Fruit fly (Drosophila melanogaster) whole organism, embryonic: Measurements from ENCODE around the gene CG10621.

Source experiments
- Antp ChIP-seq: fragments of 200-800 bp; sonication (Bioruptor generic); optimal IDR thresholded peaks from 3 replicates; lab custom pipeline; 2016; ENCODE audit warnings: missing biosample characterization, missing genetic modification characterization
- CG10431 ChIP-seq: fragments of 200-800 bp; sonication (Bioruptor generic); optimal IDR thresholded peaks from 3 replicates; lab custom pipeline; 2018; ENCODE audit warnings: missing biosample characterization, mild to moderate bottlenecking, missing genetic modification characterization
- CG11560 ChIP-seq: fragments of 200-800 bp; sonication (Bioruptor generic); IDR thresholded peaks from 3 replicates; pipeline ENCODE4 v1.3.6; 2022; ENCODE audit warnings: missing biosample characterization, missing genetic modification characterization
- CG11723 ChIP-seq: fragments of 200-800 bp; sonication (Bioruptor generic); optimal IDR thresholded peaks from 2 replicates; lab custom pipeline; 2017; ENCODE audit warnings: missing biosample characterization, mild to moderate bottlenecking, missing genetic modification characterization
- CG12155 ChIP-seq: fragments of 200-800 bp; sonication (Bioruptor generic); optimal IDR thresholded peaks from 3 replicates; lab custom pipeline; 2016; ENCODE audit warnings: missing biosample characterization, missing genetic modification characterization
- CG12219 ChIP-seq: fragments of 200-800 bp; sonication (Bioruptor generic); optimal IDR thresholded peaks from 3 replicates; lab custom pipeline; 2018; ENCODE audit warnings: missing biosample characterization, mild to moderate bottlenecking, missing genetic modification characterization
- CG12391 ChIP-seq: fragments of 200-800 bp; sonication (Bioruptor generic); optimal IDR thresholded peaks from 3 replicates; lab custom pipeline; 2018; ENCODE audit warnings: missing biosample characterization, mild to moderate bottlenecking, missing genetic modification characterization, moderate library complexity
- CG12659 ChIP-seq: fragments of 200-800 bp; sonication (Bioruptor generic); optimal IDR thresholded peaks from 3 replicates; lab custom pipeline; 2017; ENCODE audit warnings: mild to moderate bottlenecking, missing biosample characterization, missing genetic modification reagents, missing genetic modification characterization
- CG15073 ChIP-seq: fragments of 200-800 bp; sonication (Bioruptor generic); optimal IDR thresholded peaks from 2 replicates; lab custom pipeline; 2016; ENCODE audit warnings: missing biosample characterization, missing genetic modification characterization
- CG15696 ChIP-seq: fragments of 200-800 bp; sonication (Bioruptor generic); optimal IDR thresholded peaks from 2 replicates; lab custom pipeline; 2019; ENCODE audit warnings: missing biosample characterization, mild to moderate bottlenecking, missing genetic modification characterization, moderate library complexity
- CG1832 ChIP-seq: fragments of 200-800 bp; sonication (Bioruptor generic); optimal IDR thresholded peaks from 2 replicates; lab custom pipeline; 2017; ENCODE audit warnings: missing biosample characterization, mild to moderate bottlenecking, missing genetic modification characterization, inconsistent platforms
- CG18599 ChIP-seq: fragments of 200-800 bp; sonication (Bioruptor generic); optimal IDR thresholded peaks from 3 replicates; lab custom pipeline; 2017; ENCODE audit warnings: missing biosample characterization, missing genetic modification characterization, mild to moderate bottlenecking, moderate library complexity, missing genetic modification reagents
- CG30020 ChIP-seq: fragments of 200-800 bp; optimal IDR thresholded peaks from 2 replicates; lab custom pipeline; 2019; ENCODE audit warnings: missing biosample characterization, mild to moderate bottlenecking, missing genetic modification characterization, moderate library complexity
- CG31224 ChIP-seq: fragments of 200-800 bp; sonication (Bioruptor generic); IDR thresholded peaks from 2 replicates; pipeline ENCODE4 v1.3.6; 2022; ENCODE audit warnings: missing biosample characterization, missing genetic modification characterization
- CG33213 ChIP-seq: fragments of 200-800 bp; sonication (Bioruptor generic); optimal IDR thresholded peaks from 3 replicates; lab custom pipeline; 2016; ENCODE audit warnings: missing biosample characterization, missing genetic modification characterization
- CG33557 ChIP-seq: fragments of 200-800 bp; sonication (Bioruptor generic); optimal IDR thresholded peaks from 2 replicates; lab custom pipeline; 2019; ENCODE audit warnings: missing biosample characterization, mild to moderate bottlenecking, missing genetic modification characterization, moderate library complexity
- CG34422 ChIP-seq: fragments of 200-800 bp; sonication (Bioruptor generic); IDR thresholded peaks from 3 replicates; pipeline ENCODE4 v1.3.6; 2022; ENCODE audit warnings: missing biosample characterization, missing genetic modification characterization
- CG3838 ChIP-seq: fragments of 200-800 bp; sonication (Bioruptor generic); optimal IDR thresholded peaks from 3 replicates; lab custom pipeline; 2016; ENCODE audit warnings: missing biosample characterization, missing genetic modification characterization
- CG4707 ChIP-seq: fragments of 200-800 bp; sonication (Bioruptor generic); optimal IDR thresholded peaks from 2 replicates; lab custom pipeline; 2018; ENCODE audit warnings: missing biosample characterization, mild to moderate bottlenecking, missing genetic modification characterization, moderate library complexity
- CG5953 ChIP-seq: fragments of 200-800 bp; sonication (Bioruptor generic); IDR thresholded peaks from 2 replicates; pipeline ENCODE4 v1.3.6; 2022; ENCODE audit warnings: missing biosample characterization, missing genetic modification characterization
- CG6272 ChIP-seq: fragments of 200-800 bp; sonication (Bioruptor generic); IDR thresholded peaks from 2 replicates; pipeline ENCODE4 v1.3.6; 2022; ENCODE audit warnings: missing biosample characterization, missing genetic modification characterization
- CG6683 ChIP-seq: fragments of 200-800 bp; sonication (Bioruptor generic); optimal IDR thresholded peaks from 2 replicates; lab custom pipeline; 2017; ENCODE audit warnings: missing biosample characterization, mild to moderate bottlenecking, missing genetic modification characterization, missing genetic modification reagents
- CG6791 ChIP-seq: fragments of 200-800 bp; sonication (Bioruptor generic); IDR thresholded peaks from 3 replicates; pipeline ENCODE4 v1.3.6; 2022; ENCODE audit warnings: missing biosample characterization, missing genetic modification characterization; ENCODE audit not compliant: partially characterized antibody
- CG6854 ChIP-seq: fragments of 200-800 bp; sonication (Bioruptor generic); optimal IDR thresholded peaks from 3 replicates; lab custom pipeline; 2017; ENCODE audit warnings: missing biosample characterization, mild to moderate bottlenecking, missing genetic modification characterization
- CG8478 ChIP-seq: fragments of >200 bp; optimal IDR thresholded peaks from 2 replicates; lab custom pipeline; 2018
- CG9876 ChIP-seq: fragments of 200-800 bp; sonication (Bioruptor generic); optimal IDR thresholded peaks from 2 replicates; lab custom pipeline; 2016; ENCODE audit warnings: missing biosample characterization, missing genetic modification characterization
- CkIIα-i1 ChIP-seq: fragments of 200-800 bp; sonication (Bioruptor generic); IDR thresholded peaks from 2 replicates; pipeline ENCODE4 v1.3.6; 2022; ENCODE audit warnings: missing biosample characterization, missing genetic modification characterization
- Dref ChIP-seq: fragments of 200-800 bp; sonication (Bioruptor generic); IDR thresholded peaks from 2 replicates; pipeline ENCODE4 v1.3.6; 2022; ENCODE audit warnings: missing biosample characterization, missing genetic modification characterization
- GATAe ChIP-seq: fragments of 200-800 bp; sonication (Bioruptor generic); conservative IDR thresholded peaks from 2 replicates; pipeline ENCODE4 v1.3.6; 2022; ENCODE audit warnings: missing biosample characterization, missing genetic modification characterization
- HLH54F ChIP-seq: fragments of 200-800 bp; sonication (Bioruptor generic); optimal IDR thresholded peaks from 3 replicates; lab custom pipeline; 2016; ENCODE audit warnings: missing biosample characterization, missing genetic modification characterization
- HLHmδ ChIP-seq: fragments of 200-800 bp; sonication (Bioruptor generic); optimal IDR thresholded peaks from 2 replicates; lab custom pipeline; 2018; ENCODE audit warnings: missing biosample characterization, mild to moderate bottlenecking, missing genetic modification characterization, moderate library complexity
- Lim3 ChIP-seq: fragments of 200-800 bp; sonication (Bioruptor generic); IDR thresholded peaks from 2 replicates; pipeline ENCODE4 v1.3.6; 2022; ENCODE audit warnings: missing biosample characterization, missing genetic modification characterization
- Meics ChIP-seq: fragments of 200-800 bp; sonication (Bioruptor generic); optimal IDR thresholded peaks from 2 replicates; lab custom pipeline; 2017; ENCODE audit warnings: missing biosample characterization, mild to moderate bottlenecking, missing genetic modification characterization
- Rx ChIP-seq: fragments of 200-800 bp; sonication (Bioruptor generic); IDR thresholded peaks from 2 replicates; pipeline ENCODE4 v1.3.6; 2022; ENCODE audit warnings: missing biosample characterization, missing genetic modification characterization
- abd-A ChIP-seq: fragments of 200-800 bp; sonication (Bioruptor generic); optimal IDR thresholded peaks from 3 replicates; lab custom pipeline; 2019; ENCODE audit warnings: missing biosample characterization, mild to moderate bottlenecking, missing genetic modification characterization, moderate library complexity
- br ChIP-seq: fragments of >200 bp; optimal IDR thresholded peaks from 2 replicates; lab custom pipeline; 2017
- bsh ChIP-seq, 2 experiments: fragments of 200-800 bp; sonication (Bioruptor generic); optimal IDR thresholded peaks; 2 replicates each; lab custom pipeline; 2017 to 2018; ENCODE audit warnings: mild to moderate bottlenecking in 2 of 2, missing biosample characterization in 2 of 2, missing genetic modification characterization in 2 of 2, moderate library complexity in 1 of 2
- chn ChIP-seq: fragments of 200-800 bp; sonication (Bioruptor generic); optimal IDR thresholded peaks from 2 replicates; lab custom pipeline; 2016; ENCODE audit warnings: missing biosample characterization, missing genetic modification characterization
- eyg ChIP-seq: fragments of 200-800 bp; sonication (Bioruptor generic); optimal IDR thresholded peaks from 3 replicates; lab custom pipeline; 2016; ENCODE audit warnings: missing biosample characterization, missing genetic modification characterization
- ftz-f1 ChIP-seq: fragments of 200-800 bp; sonication (Bioruptor generic); optimal IDR thresholded peaks from 2 replicates; lab custom pipeline; 2016; ENCODE audit warnings: missing biosample characterization, missing genetic modification characterization
- hb ChIP-seq: fragments of 200-800 bp; sonication (Bioruptor generic); IDR thresholded peaks from 3 replicates; pipeline ENCODE4 v1.3.6; 2022; ENCODE audit warnings: missing biosample characterization, missing genetic modification characterization; ENCODE audit not compliant: partially characterized antibody
- inv ChIP-seq: fragments of 200-800 bp; sonication (Bioruptor generic); IDR thresholded peaks from 2 replicates; pipeline ENCODE4 v1.3.6; 2022; ENCODE audit warnings: missing biosample characterization, missing genetic modification characterization; ENCODE audit not compliant: partially characterized antibody
- jing ChIP-seq: fragments of 200-800 bp; sonication (Bioruptor generic); optimal IDR thresholded peaks from 2 replicates; lab custom pipeline; 2018; ENCODE audit warnings: missing biosample characterization, mild to moderate bottlenecking, missing genetic modification characterization
- onecut ChIP-seq: fragments of 200-800 bp; sonication (Bioruptor generic); IDR thresholded peaks from 2 replicates; pipeline ENCODE4 v1.3.6; 2022; ENCODE audit warnings: missing biosample characterization, missing genetic modification characterization
- pros ChIP-seq: fragments of 200-800 bp; sonication (Bioruptor generic); optimal IDR thresholded peaks from 3 replicates; lab custom pipeline; 2019; ENCODE audit warnings: missing biosample characterization, mild to moderate bottlenecking, missing genetic modification characterization, moderate library complexity
- pum ChIP-seq: fragments of 200-800 bp; sonication (Bioruptor generic); optimal IDR thresholded peaks from 2 replicates; lab custom pipeline; 2016; ENCODE audit warnings: missing biosample characterization, missing genetic modification characterization
- sisA ChIP-seq: fragments of 200-800 bp; sonication (Bioruptor generic); IDR thresholded peaks from 2 replicates; pipeline ENCODE4 v1.3.6; 2022; ENCODE audit warnings: missing biosample characterization, missing genetic modification characterization
- tap ChIP-seq: fragments of 200-800 bp; optimal IDR thresholded peaks from 3 replicates; lab custom pipeline; 2019; ENCODE audit warnings: missing biosample characterization, mild to moderate bottlenecking, missing genetic modification characterization, moderate library complexity
- tgo ChIP-seq: fragments of 200-800 bp; sonication (Bioruptor generic); IDR thresholded peaks from 3 replicates; pipeline ENCODE4 v1.3.6; 2022; ENCODE audit warnings: missing biosample characterization, missing genetic modification characterization
- unpg ChIP-seq: fragments of 200-800 bp; sonication (Bioruptor generic); optimal IDR thresholded peaks from 3 replicates; lab custom pipeline; 2018; ENCODE audit warnings: missing biosample characterization, mild to moderate bottlenecking, missing genetic modification characterization, moderate library complexity
- zf30C ChIP-seq: fragments of 200-800 bp; sonication (Bioruptor generic); optimal IDR thresholded peaks from 3 replicates; lab custom pipeline; 2018; ENCODE audit warnings: missing biosample characterization, mild to moderate bottlenecking, missing genetic modification characterization

Gene CG10621

dm6 chr2L:18957142-18957674 is 3.0 kb upstream of the CG10621 start, which contains the start of gene Bhmt (continued):
- TF ChIP-seq CG34422 (GFP tag; lab: Robert Waterston, UW) = 0 out of 3 replicates have a peak, but pooled peaks have one; percentile 18
- TF ChIP-seq jing (GFP tag; lab: Kevin White, UChicago) = no peak
- TF ChIP-seq CG12219 = peak; percentile 14
- peak; percentile 71 for TF ChIP-seq unpg (GFP tag; lab: Kevin White, UChicago)
- TF ChIP-seq onecut (GFP tag; lab: Robert Waterston, UW) = no peak
- no peak for TF ChIP-seq CkIIα-i1 (GFP tag; lab: Robert Waterston, UW)
- TF ChIP-seq HLHmδ (GFP tag; lab: Kevin White, UChicago) = no peak
- TF ChIP-seq CG33557 (GFP tag; lab: Kevin White, UChicago) = no peak
- TF ChIP-seq CG4707 (GFP tag; lab: Kevin White, UChicago) = no peak
- TF ChIP-seq CG9876 (GFP tag; lab: Kevin White, UChicago) = no peak
- TF ChIP-seq CG12155 (GFP tag; lab: Kevin White, UChicago) = peak; percentile 34
- TF ChIP-seq pros = no peak
- TF ChIP-seq GATAe (GFP tag; lab: Robert Waterston, UW) = no peak; the same call in 1 of the 2 replicates
- TF ChIP-seq CG8478 (lab: Kevin White, UChicago) = no peak
- no peak for TF ChIP-seq CG1832 (GFP tag; lab: Kevin White, UChicago)
- TF ChIP-seq pum (GFP tag; lab: Kevin White, UChicago) = no peak
- no peak for TF ChIP-seq CG6791 (GFP tag; lab: Robert Waterston, UW)
- no peak for TF ChIP-seq CG11560 (tag; lab: Robert Waterston, UW)
- peak; percentile 59 for TF ChIP-seq CG6854 (GFP tag; lab: Kevin White, UChicago)
- no peak for TF ChIP-seq CG15073 (GFP tag; lab: Kevin White, UChicago)
- TF ChIP-seq eyg (GFP tag; lab: Kevin White, UChicago) = no peak
- TF ChIP-seq Rx = no peak
- no peak for TF ChIP-seq Antp (GFP tag; lab: Kevin White, UChicago)
- no peak; the same call in 1 of the 2 replicates for TF ChIP-seq sisA (GFP tag; lab: Robert Waterston, UW)
- TF ChIP-seq hb (GFP tag; lab: Robert Waterston, UW) = no peak
- TF ChIP-seq HLH54F (GFP tag; lab: Kevin White, UChicago) = no peak
- TF ChIP-seq CG31224 = peak; percentile 58
- TF ChIP-seq tap = peak; percentile 66
- TF ChIP-seq CG3838 (GFP tag; lab: Kevin White, UChicago) = no peak
- TF ChIP-seq CG10431 (GFP tag; lab: Kevin White, UChicago) = no peak
- no peak for TF ChIP-seq ftz-f1 (GFP tag; lab: Kevin White, UChicago)
- peak; percentile 63 for TF ChIP-seq tgo (GFP tag; lab: Robert Waterston, UW)
- TF ChIP-seq chn (GFP tag; lab: Kevin White, UChicago) = no peak
- TF ChIP-seq inv (GFP tag; lab: Robert Waterston, UW) = no peak
- no peak for TF ChIP-seq CG30020
- no peak for TF ChIP-seq Dref (GFP tag; lab: Robert Waterston, UW)
- TF ChIP-seq Lim3 = no peak
- TF ChIP-seq CG12391 (tag; lab: Kevin White, UChicago) = peak; percentile 65
- peak; percentile 86 for TF ChIP-seq CG18599 (GFP tag; lab: Kevin White, UChicago)
- peak; percentile 43 for TF ChIP-seq CG6683 (GFP tag; lab: Kevin White, UChicago)
- TF ChIP-seq abd-A (tag; lab: Kevin White, UChicago) = no peak
- no peak for TF ChIP-seq CG11723 (GFP tag; lab: Kevin White, UChicago)
- TF ChIP-seq CG6272 = 0 out of 2 replicates have a peak, but pooled peaks have one; percentile 24
- peak; percentile 56 to 59 for TF ChIP-seq bsh (GFP tag; optimal IDR thresholded peaks at IDR 0.05; lab: Kevin White, UChicago)
- TF ChIP-seq br (lab: Kevin White, UChicago) = no peak
- no peak for TF ChIP-seq zf30C
- peak; percentile 86 for TF ChIP-seq Meics (GFP tag; lab: Kevin White, UChicago)
- no peak for TF ChIP-seq CG5953
- TF ChIP-seq CG33213 (GFP tag; lab: Kevin White, UChicago) = no peak
- TF ChIP-seq CG12659 (GFP tag; lab: Kevin White, UChicago) = peak; percentile 69
- peak; percentile 32 for TF ChIP-seq CG15696
